Fruit fly (Drosophila melanogaster) S2 (cell line): ENCODE data around the gene Bsg.

ENCODE experiments used
- CG8478 ChIP-seq: fragments of >200 bp; optimal IDR thresholded peaks from 2 replicates; lab custom pipeline; 2018
- CTCF ChIP-seq, 2 experiments: fragments of >200 bp; optimal IDR thresholded peaks; 2 replicates each; lab custom pipeline; 2018

dm6 chr2L:8146994-8147661 is 63.9 kb downstream of the Bsg start, which contains the start of gene CG31606:
- TF ChIP-seq CTCF (optimal IDR thresholded peaks at IDR 0.05; lab: Kevin White, UChicago) (no peak), CG8478 (lab: Kevin White, UChicago) (no peak)
